1 fruit fly cellular context compared by ENCODE assay signal in genomic region chr3R:31721958-31722357, dm6.
A peak's percentile ranks its signal among the peaks of the same experiment; 100 is the strongest.
TF ChIP-seq lines count a peak whose summit lies in the region.

No protein-coding gene starts in this region.

TF ChIP-seq in whole organism, embryonic, 481 proteins besides CTCF, POLR2A, EP300 and RAD21 (continued from another document):
- TF ChIP-seq oc (tag; optimal IDR thresholded peaks at IDR 0.05; lab: Kevin White, UChicago) (peak; percentile 23), aop (GFP tag; IDR thresholded peaks at IDR 0.05; lab: Robert Waterston, UW) (no peak), Drgx (GFP tag; IDR thresholded peaks at IDR 0.05; lab: Robert Waterston, UW) (no peak), ATbp (GFP tag; optimal IDR thresholded peaks at IDR 0.05; lab: Kevin White, UChicago) (peak; percentile 32), CG6654 (GFP tag; optimal IDR thresholded peaks at IDR 0.05; lab: Kevin White, UChicago) (no peak), CG6854 (GFP tag; optimal IDR thresholded peaks at IDR 0.05; lab: Kevin White, UChicago) (no peak), Dip3 (GFP tag; optimal IDR thresholded peaks at IDR 0.05; lab: Kevin White, UChicago) (no peak), hth (optimal IDR thresholded peaks at IDR 0.05; lab: Kevin White, UChicago) (no peak), wek (GFP tag; optimal IDR thresholded peaks at IDR 0.05; lab: Kevin White, UChicago) (peak; percentile 13)
